Worm (Caenorhabditis elegans): ENCODE results near the gene srr-3.

ce11 chrV:16540657-16541056 lies 32.1 kb upstream of the srr-3 start:
- TF ChIP-seq him-1 (tag; optimal IDR thresholded peaks at IDR 0.05) (no peak), dao-5 (tag; optimal IDR thresholded peaks at IDR 0.05) (no peak), W03F9.2 (tag; optimal IDR thresholded peaks at IDR 0.05) (no peak)
